Fruit fly (Drosophila melanogaster) whole organism: ENCODE results near the gene CG13813.

ENCODE experiments used
- CG8478 ChIP-seq: fragments of >200 bp; optimal IDR thresholded peaks from 2 replicates; lab custom pipeline; 2018; ENCODE audit warnings: inconsistent platforms
- Dll ChIP-seq: fragments of >200 bp; optimal IDR thresholded peaks from 2 replicates; lab custom pipeline; 2017
- EcR ChIP-seq, 2 experiments: fragments of >200 bp; optimal IDR thresholded peaks; 2 replicates each; lab custom pipeline; 2017; ENCODE audit warnings: missing biosample characterization in 2 of 2, missing genetic modification characterization in 2 of 2, missing genetic modification reagents in 2 of 2
- pan ChIP-seq: fragments of >200 bp; optimal IDR thresholded peaks from 2 replicates; lab custom pipeline; 2017
- psq ChIP-seq: fragments of >200 bp; optimal IDR thresholded peaks from 2 replicates; lab custom pipeline; 2017
- usp ChIP-seq: fragments of >200 bp; optimal IDR thresholded peaks from 2 replicates; lab custom pipeline; 2017; ENCODE audit warnings: missing biosample characterization, missing genetic modification characterization, mixed read lengths

DNA sequence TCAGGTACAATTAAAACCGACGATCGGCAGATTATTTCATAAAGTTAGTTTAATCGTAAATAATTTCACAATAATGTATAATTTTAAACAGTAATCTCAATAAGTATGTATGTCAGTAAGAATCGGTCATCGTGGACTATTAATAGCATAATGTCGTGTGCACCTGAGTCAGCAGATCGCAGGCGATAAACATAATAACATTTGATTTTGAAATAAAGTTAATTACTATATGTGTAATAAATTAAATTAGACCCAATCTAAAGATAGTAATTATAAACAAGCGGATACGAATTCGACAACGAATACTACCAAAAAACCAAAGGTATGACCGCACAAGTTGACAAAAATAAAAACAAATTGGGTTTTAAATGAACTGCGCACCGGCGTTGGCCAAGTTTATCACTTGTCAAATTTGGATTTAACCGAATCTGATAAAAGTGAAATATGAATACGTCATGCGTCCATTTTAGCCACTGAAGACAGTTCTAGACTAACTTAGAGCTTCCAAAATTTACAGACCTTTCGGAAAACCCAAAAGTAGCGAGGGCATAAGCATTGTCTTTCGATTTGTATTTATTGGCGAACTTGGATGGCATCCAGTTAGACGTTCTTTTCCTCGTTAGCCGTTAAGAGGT is 24.4 kb upstream of the CG13813 start, which contains the start of gene CG6996:
- TF ChIP-seq usp (GFP tag; lab: Kevin White, UChicago) (no peak), EcR (GFP tag; optimal IDR thresholded peaks at IDR 0.05; lab: Kevin White, UChicago) (no peak), pan (lab: Kevin White, UChicago) (no peak), Dll (lab: Kevin White, UChicago) (no peak), CG8478 (lab: Kevin White, UChicago) (no peak), psq (lab: Kevin White, UChicago) (no peak)
